Worm (Caenorhabditis elegans) whole organism, late embryonic: ENCODE data around the gene unk-1.

Experiments
- C08G9.2 ChIP-seq: sonication (generic microtip); optimal IDR thresholded peaks from 2 replicates; lab custom pipeline; 2016; ENCODE audit warnings: mild to moderate bottlenecking, missing genetic modification characterization, moderate library complexity, missing compliant biosample characterization
- C38D4.7 ChIP-seq: fragments of 200-800 bp; sonication (Bioruptor generic); optimal IDR thresholded peaks from 2 replicates; lab custom pipeline; 2018; ENCODE audit warnings: mild to moderate bottlenecking, missing genetic modification characterization, moderate library complexity, missing compliant biosample characterization
- F13H6.1 ChIP-seq: sonication (generic microtip); optimal IDR thresholded peaks from 2 replicates; lab custom pipeline; 2016; ENCODE audit warnings: missing genetic modification characterization, missing compliant biosample characterization
- ahr-1 ChIP-seq: sonication (generic microtip); optimal IDR thresholded peaks from 2 replicates; lab custom pipeline; 2016; ENCODE audit warnings: missing genetic modification characterization, missing compliant biosample characterization
- ceh-19 ChIP-seq: fragments of 200-800 bp; sonication (Bioruptor generic); optimal IDR thresholded peaks from 2 replicates; lab custom pipeline; 2018; ENCODE audit warnings: mild to moderate bottlenecking, missing genetic modification characterization, missing compliant biosample characterization
- ceh-2 ChIP-seq: sonication (generic microtip); optimal IDR thresholded peaks from 2 replicates; lab custom pipeline; 2016; ENCODE audit warnings: missing genotype, missing genetic modification characterization, missing compliant biosample characterization
- ceh-22 ChIP-seq: sonication (generic microtip); optimal IDR thresholded peaks from 2 replicates; lab custom pipeline; 2017; ENCODE audit warnings: missing biosample characterization, missing genetic modification characterization
- ceh-24 ChIP-seq: sonication (generic microtip); optimal IDR thresholded peaks from 2 replicates; lab custom pipeline; 2016; ENCODE audit warnings: mild to moderate bottlenecking, missing genetic modification characterization, missing compliant biosample characterization
- ceh-30 ChIP-seq: fragments of 150-350 bp; optimal IDR thresholded peaks from 2 replicates; lab custom pipeline; 2014; ENCODE audit warnings: missing biosample characterization, missing genetic modification characterization
- ceh-31 ChIP-seq: sonication (generic microtip); optimal IDR thresholded peaks from 2 replicates; lab custom pipeline; 2016; ENCODE audit warnings: missing genetic modification characterization, missing compliant biosample characterization
- ceh-34 ChIP-seq: sonication (generic microtip); optimal IDR thresholded peaks from 2 replicates; lab custom pipeline; 2016; ENCODE audit warnings: mild to moderate bottlenecking, missing genetic modification characterization, missing compliant biosample characterization
- ceh-6 ChIP-seq: fragments of 200-800 bp; sonication (Bioruptor generic); optimal IDR thresholded peaks from 2 replicates; lab custom pipeline; 2018; ENCODE audit warnings: mild to moderate bottlenecking, missing genetic modification characterization, missing compliant biosample characterization
- che-1 ChIP-seq: sonication (generic microtip); optimal IDR thresholded peaks from 2 replicates; lab custom pipeline; 2016; ENCODE audit warnings: mild to moderate bottlenecking, missing genetic modification characterization, missing compliant biosample characterization
- dmd-4 ChIP-seq: sonication (generic microtip); optimal IDR thresholded peaks from 2 replicates; lab custom pipeline; 2016; ENCODE audit warnings: borderline replicate concordance, missing genetic modification characterization, missing compliant biosample characterization
- elt-4 ChIP-seq: sonication (generic microtip); optimal IDR thresholded peaks from 2 replicates; lab custom pipeline; 2016; ENCODE audit warnings: missing genetic modification characterization, missing compliant biosample characterization
- eyg-1 ChIP-seq: sonication (generic microtip); optimal IDR thresholded peaks from 2 replicates; lab custom pipeline; 2016; ENCODE audit warnings: missing genotype, missing genetic modification characterization, missing compliant biosample characterization
- hlh-15 ChIP-seq: sonication (generic microtip); optimal IDR thresholded peaks from 2 replicates; lab custom pipeline; 2016; ENCODE audit warnings: missing genetic modification characterization, missing compliant biosample characterization
- hlh-6 ChIP-seq: sonication (generic microtip); optimal IDR thresholded peaks from 2 replicates; lab custom pipeline; 2016; ENCODE audit warnings: missing genotype, missing genetic modification characterization, missing compliant biosample characterization
- hlh-8 ChIP-seq: sonication (generic microtip); optimal IDR thresholded peaks from 2 replicates; lab custom pipeline; 2016; ENCODE audit warnings: missing genotype, missing genetic modification characterization, missing compliant biosample characterization
- lim-6 ChIP-seq: sonication (generic microtip); optimal IDR thresholded peaks from 2 replicates; lab custom pipeline; 2016; ENCODE audit warnings: missing genetic modification characterization, missing compliant biosample characterization
- mec-3 ChIP-seq: sonication (generic microtip); optimal IDR thresholded peaks from 2 replicates; lab custom pipeline; 2016; ENCODE audit warnings: borderline replicate concordance, missing genetic modification characterization, missing compliant biosample characterization
- npax-4 ChIP-seq: sonication (generic microtip); optimal IDR thresholded peaks from 2 replicates; lab custom pipeline; 2016; ENCODE audit warnings: missing genetic modification characterization, missing compliant biosample characterization
- odd-2 ChIP-seq: sonication (generic microtip); optimal IDR thresholded peaks from 2 replicates; lab custom pipeline; 2017; ENCODE audit warnings: antibody characterized with exemption, mild to moderate bottlenecking, missing genetic modification characterization, missing compliant biosample characterization
- pha-2 ChIP-seq: sonication (generic microtip); optimal IDR thresholded peaks from 2 replicates; lab custom pipeline; 2017; ENCODE audit warnings: mild to moderate bottlenecking, missing genetic modification characterization, missing compliant biosample characterization
- pha-4 ChIP-seq: fragments of 150-350 bp; optimal IDR thresholded peaks from 2 replicates; lab custom pipeline; 2018; ENCODE audit warnings: missing biosample characterization, missing genetic modification reagents, missing genetic modification characterization
- ref-2 ChIP-seq: sonication (generic microtip); optimal IDR thresholded peaks from 2 replicates; lab custom pipeline; 2016; ENCODE audit warnings: missing genetic modification characterization, missing compliant biosample characterization
- sdc-2 ChIP-seq: sonication (generic microtip); optimal IDR thresholded peaks from 2 replicates; lab custom pipeline; 2016; ENCODE audit warnings: missing genotype, missing genetic modification characterization, missing compliant biosample characterization
- sox-4 ChIP-seq: sonication (generic microtip); optimal IDR thresholded peaks from 2 replicates; lab custom pipeline; 2017; ENCODE audit warnings: mild to moderate bottlenecking, missing genetic modification characterization, inconsistent platforms, missing compliant biosample characterization
- syd-9 ChIP-seq: sonication (generic microtip); optimal IDR thresholded peaks from 2 replicates; lab custom pipeline; 2016; ENCODE audit warnings: mild to moderate bottlenecking, missing genetic modification characterization, moderate library complexity, missing compliant biosample characterization
- tbx-2 ChIP-seq: sonication (generic microtip); optimal IDR thresholded peaks from 2 replicates; lab custom pipeline; 2016; ENCODE audit warnings: missing genetic modification characterization, missing compliant biosample characterization
- ttx-3 ChIP-seq: sonication (generic microtip); optimal IDR thresholded peaks from 2 replicates; lab custom pipeline; 2016; ENCODE audit warnings: missing genetic modification reagents, missing genetic modification characterization, missing compliant biosample characterization
- unc-3 ChIP-seq, 2 experiments: fragments of 200-800 bp in 1 of 2; sonication (Bioruptor generic) in 1 of 2; sonication (generic microtip) in 1 of 2; conservative IDR thresholded peaks in 1 of 2; optimal IDR thresholded peaks in 1 of 2; 2 replicates each; pipeline versions ENCODE4 v1.3.6 to Lab custom; 2016 to 2022; ENCODE audit warnings: missing compliant biosample characterization in 2 of 2, missing genetic modification characterization in 2 of 2, missing genetic modification reagents in 1 of 2
- unc-42 ChIP-seq: sonication (generic microtip); optimal IDR thresholded peaks from 2 replicates; lab custom pipeline; 2016; ENCODE audit warnings: missing genotype, missing genetic modification characterization, missing compliant biosample characterization
- unc-55 ChIP-seq: sonication (generic microtip); optimal IDR thresholded peaks from 2 replicates; lab custom pipeline; 2017; ENCODE audit warnings: missing biosample characterization, missing genetic modification reagents, missing genetic modification characterization
- unc-86 ChIP-seq: sonication (generic microtip); optimal IDR thresholded peaks from 2 replicates; lab custom pipeline; 2016; ENCODE audit warnings: missing genetic modification characterization, missing compliant biosample characterization

Gene unk-1

ce11 chrX:7977452-7977851 lies 37.3 kb upstream of the unk-1 start:
- TF ChIP-seq ceh-30 (tag; lab: Kevin White, UChicago): no peak
- no peak for TF ChIP-seq ceh-22 (tag; lab: Kevin White, UChicago)
- TF ChIP-seq syd-9 (tag; lab: Kevin White, UChicago): no peak
- no peak for TF ChIP-seq lim-6 (tag; lab: Kevin White, UChicago)
- no peak for TF ChIP-seq unc-55 (GFP tag; lab: Kevin White, UChicago)
- no peak for TF ChIP-seq ttx-3 (tag; lab: Kevin White, UChicago)
- TF ChIP-seq C08G9.2 (tag; lab: Kevin White, UChicago): no peak
- TF ChIP-seq unc-86 (tag; lab: Kevin White, UChicago): no peak
- TF ChIP-seq mec-3 (tag; lab: Kevin White, UChicago): no peak
- no peak for TF ChIP-seq ceh-24
- TF ChIP-seq ref-2 (tag; lab: Kevin White, UChicago): no peak
- no peak for TF ChIP-seq unc-42 (tag; lab: Kevin White, UChicago)
- TF ChIP-seq sox-4 (tag; lab: Kevin White, UChicago): no peak
- TF ChIP-seq hlh-8: no peak
- TF ChIP-seq C38D4.7: no peak
- no peak for TF ChIP-seq ceh-31
- TF ChIP-seq tbx-2 (tag; lab: Kevin White, UChicago): no peak
- TF ChIP-seq pha-4 (tag; lab: Kevin White, UChicago): no peak
- no peak for TF ChIP-seq ceh-6 (GFP tag; lab: Kevin White, UChicago)
- TF ChIP-seq ceh-2: no peak

ce11 chrX:7982047-7982446 lies 32.7 kb upstream of the unk-1 start, which contains the start of gene his-71:
TSS of gene his-71 (minus strand) at chrX:7982070.
- TF ChIP-seq che-1 (tag; lab: Kevin White, UChicago) (no peak), unc-3 (GFP tag; conservative IDR thresholded peaks at IDR 0.05; lab: Robert Waterston, UW) (no peak), unc-3 (tag; optimal IDR thresholded peaks at IDR 0.05; lab: Kevin White, UChicago) (no peak), F13H6.1 (tag; lab: Kevin White, UChicago) (no peak), ahr-1 (tag; lab: Kevin White, UChicago) (no peak), ceh-19 (GFP tag; lab: Kevin White, UChicago) (no peak), eyg-1 (no peak), dmd-4 (no peak), syd-9 (tag; lab: Kevin White, UChicago) (no peak), ceh-30 (tag; lab: Kevin White, UChicago) (no peak), npax-4 (tag; lab: Kevin White, UChicago) (no peak)

- no peak for TF ChIP-seq F13H6.1 (tag; lab: Kevin White, UChicago)
- no peak for TF ChIP-seq unc-86 (tag; lab: Kevin White, UChicago)
- no peak for TF ChIP-seq elt-4 (tag; lab: Kevin White, UChicago)
- TF ChIP-seq hlh-15 (tag; lab: Kevin White, UChicago): no peak
- no peak for TF ChIP-seq hlh-6 (tag; lab: Kevin White, UChicago)
- no peak for TF ChIP-seq eyg-1
- TF ChIP-seq pha-2 (tag; lab: Kevin White, UChicago): no peak
- TF ChIP-seq ceh-24: no peak
- TF ChIP-seq ceh-34 (tag; lab: Kevin White, UChicago): no peak
- TF ChIP-seq, all 69 proteins: peak for 0
These were observed 30.0 kb upstream of the unk-1 start for ce11 chrX:7984742-7985141.

- TF ChIP-seq odd-2 (peak; percentile 13), sdc-2 (tag; lab: Kevin White, UChicago) (no peak)
- TF ChIP-seq, all 69 proteins: peak for 1
These were observed 29.2 kb upstream of the unk-1 start, which contains the start of gene F45E1.4 for ce11 chrX:7985495-7986029. TSS of gene F45E1.4 (plus strand) at chrX:7985979.
